Fruit fly (Drosophila melanogaster) S2 (cell line): ENCODE results near the gene CCHa1.

Experiments
- CG8478 ChIP-seq: fragments of >200 bp; optimal IDR thresholded peaks from 2 replicates; lab custom pipeline; 2018
- CTCF ChIP-seq, 2 experiments: fragments of >200 bp; optimal IDR thresholded peaks; 2 replicates each; lab custom pipeline; 2018

DNA sequence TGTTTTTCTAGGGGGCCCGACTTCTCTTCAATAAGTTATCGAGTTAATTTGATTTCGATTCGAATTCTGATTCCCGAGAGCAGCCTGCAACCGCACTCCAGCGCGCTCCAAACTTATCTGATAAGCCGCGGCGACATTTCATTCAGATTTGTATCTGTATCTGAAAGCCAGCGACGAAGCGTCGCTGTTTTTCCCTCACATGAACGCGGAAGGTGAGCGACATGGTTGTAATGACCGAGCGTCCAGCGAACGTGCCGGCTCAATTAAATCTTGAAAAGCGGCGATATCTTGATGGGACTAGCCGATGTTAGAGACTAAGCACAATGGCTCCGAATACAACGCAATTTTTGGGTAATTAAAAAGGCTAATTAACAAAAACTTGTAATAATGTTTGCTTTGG lies 6.4 kb upstream of the CCHa1 start, which contains the start of gene PK1-R:
- no peak for TF ChIP-seq CG8478 (lab: Kevin White, UChicago)
- TF ChIP-seq CTCF (optimal IDR thresholded peaks at IDR 0.05; lab: Kevin White, UChicago) = no peak
